Worm (Caenorhabditis elegans) whole organism, L4/young adult: ENCODE measurements around the gene ddx-15.

Source experiments
- W03F9.2 ChIP-seq: fragments of 150-350 bp; optimal IDR thresholded peaks from 2 replicates; lab custom pipeline; 2014; ENCODE audit warnings: missing biosample characterization, missing genetic modification characterization
- him-1 ChIP-seq: sonication (generic microtip); optimal IDR thresholded peaks from 2 replicates; lab custom pipeline; 2016; ENCODE audit warnings: missing genotype, missing genetic modification reagents, missing genetic modification characterization, missing compliant biosample characterization

- no peak for TF ChIP-seq him-1
- no peak for TF ChIP-seq W03F9.2
Measured at ce11 chrIII:5614648-5615047, 23.1 kb upstream of the ddx-15 start, which contains the start of gene basl-1.
